Fruit fly (Drosophila melanogaster) whole organism, wandering third instar larva: Measurements from ENCODE around the gene CG45075.
A peak's percentile ranks its signal among the peaks of the same experiment; 100 is the strongest.

Experiments used
- Abd-B ChIP-seq: fragments of >200 bp; optimal IDR thresholded peaks from 2 replicates; lab custom pipeline; 2017; ENCODE audit warnings: missing biosample characterization, missing genetic modification characterization
- CG32264 ChIP-seq: fragments of 200-800 bp; sonication (Bioruptor generic); optimal IDR thresholded peaks from 2 replicates; lab custom pipeline; 2016; ENCODE audit warnings: missing biosample characterization, missing genetic modification characterization
- CG9705 ChIP-seq: fragments of 200-800 bp; sonication (Bioruptor generic); optimal IDR thresholded peaks from 2 replicates; lab custom pipeline; 2018; ENCODE audit warnings: missing biosample characterization, mild to moderate bottlenecking, missing genetic modification characterization
- CrebA ChIP-seq: fragments of 200-800 bp; sonication (Bioruptor generic); optimal IDR thresholded peaks from 2 replicates; lab custom pipeline; 2016; ENCODE audit warnings: missing biosample characterization, mild to moderate bottlenecking, missing genetic modification characterization, borderline replicate concordance
- Dfd ChIP-seq: fragments of >200 bp; optimal IDR thresholded peaks from 2 replicates; lab custom pipeline; 2017; ENCODE audit warnings: missing biosample characterization, missing genetic modification characterization
- Dif ChIP-seq: fragments of 200-275, 200-300 bp; sonication (Bioruptor generic); optimal IDR thresholded peaks from 2 replicates; lab custom pipeline; 2018; ENCODE audit warnings: missing biosample characterization, missing genetic modification characterization; ENCODE audit not compliant: partially characterized antibody
- GATAd ChIP-seq: sonication (Bioruptor generic); optimal IDR thresholded peaks from 2 replicates; lab custom pipeline; 2016; ENCODE audit warnings: missing biosample characterization, missing genetic modification characterization
- HLH106 ChIP-seq: fragments of 200-800 bp; optimal IDR thresholded peaks from 3 replicates; lab custom pipeline; 2019; ENCODE audit warnings: missing biosample characterization, mild to moderate bottlenecking, missing genetic modification characterization, moderate library complexity
- Hnf4 ChIP-seq: fragments of 200-800 bp; sonication (Bioruptor generic); optimal IDR thresholded peaks from 2 replicates; lab custom pipeline; 2016; ENCODE audit warnings: missing biosample characterization, mild to moderate bottlenecking, missing genetic modification characterization
- Hr78 ChIP-seq: fragments of >200 bp; optimal IDR thresholded peaks from 2 replicates; lab custom pipeline; 2017; ENCODE audit warnings: missing biosample characterization, missing genetic modification characterization
- Hr83 ChIP-seq: fragments of 200-300 bp; sonication (Bioruptor generic); optimal IDR thresholded peaks from 2 replicates; lab custom pipeline; 2016; ENCODE audit warnings: missing biosample characterization, mild to moderate bottlenecking, missing genetic modification characterization, moderate library complexity; ENCODE audit not compliant: poor library complexity, severe bottlenecking
- Jra ChIP-seq: sonication (Bioruptor generic); optimal IDR thresholded peaks from 2 replicates; lab custom pipeline; 2016; ENCODE audit warnings: missing biosample characterization, missing genetic modification characterization
- Mio ChIP-seq: sonication (Bioruptor generic); optimal IDR thresholded peaks from 2 replicates; lab custom pipeline; 2016; ENCODE audit warnings: missing biosample characterization, missing genetic modification characterization
- Myc ChIP-seq: fragments of >200 bp; optimal IDR thresholded peaks from 2 replicates; lab custom pipeline; 2017
- N ChIP-seq: fragments of >200 bp; optimal IDR thresholded peaks from 2 replicates; lab custom pipeline; 2018; ENCODE audit warnings: missing biosample characterization, missing external identifiers, missing genetic modification characterization
- OdsH ChIP-seq: fragments of 200-800 bp; sonication (Bioruptor generic); optimal IDR thresholded peaks from 2 replicates; lab custom pipeline; 2016; ENCODE audit warnings: missing biosample characterization, mild to moderate bottlenecking, missing genetic modification characterization
- Rel ChIP-seq, 2 experiments: fragments of 200-800 bp; sonication (Bioruptor generic) in 1 of 2; optimal IDR thresholded peaks; 2 replicates in 1 of 2; 3 replicates in 1 of 2; lab custom pipeline; 2016 to 2019; ENCODE audit warnings: mild to moderate bottlenecking in 2 of 2, missing biosample characterization in 2 of 2, missing genetic modification characterization in 2 of 2, moderate library complexity in 1 of 2
- Sp1 ChIP-seq: fragments of 200-800 bp; sonication (Bioruptor generic); optimal IDR thresholded peaks from 3 replicates; lab custom pipeline; 2019; ENCODE audit warnings: missing biosample characterization, mild to moderate bottlenecking, missing genetic modification characterization, moderate library complexity
- Vsx2 ChIP-seq: fragments of 200-300, 225-300 bp; sonication (Bioruptor generic); optimal IDR thresholded peaks from 2 replicates; lab custom pipeline; 2018; ENCODE audit warnings: missing biosample characterization, missing genetic modification characterization; ENCODE audit not compliant: partially characterized antibody
- br ChIP-seq: fragments of 200-800 bp; sonication (Bioruptor generic); optimal IDR thresholded peaks from 2 replicates; lab custom pipeline; 2016; ENCODE audit warnings: missing biosample characterization, missing genetic modification characterization
- brk ChIP-seq: fragments of 200-800 bp; sonication (Bioruptor generic); optimal IDR thresholded peaks from 2 replicates; lab custom pipeline; 2016; ENCODE audit warnings: missing biosample characterization, mild to moderate bottlenecking, missing genetic modification characterization
- dl ChIP-seq, 2 experiments: fragments of 175-275, 200-275 bp in 1 of 2; fragments of 200-275 bp in 1 of 2; sonication (Bioruptor generic); optimal IDR thresholded peaks; lab custom pipeline; 2018; ENCODE audit warnings: mild to moderate bottlenecking in 2 of 2, missing biosample characterization in 2 of 2, missing genetic modification characterization in 2 of 2, moderate library complexity in 2 of 2; ENCODE audit not compliant: partially characterized antibody in 2 of 2, insufficient read depth in 1 of 2
- dmrt93B ChIP-seq: fragments of 200-800 bp; sonication (Bioruptor generic); optimal IDR thresholded peaks from 2 replicates; lab custom pipeline; 2018; ENCODE audit warnings: missing biosample characterization, mild to moderate bottlenecking, missing genetic modification characterization
- dsf ChIP-seq: sonication (Bioruptor generic); optimal IDR thresholded peaks from 2 replicates; lab custom pipeline; 2016; ENCODE audit warnings: missing biosample characterization, missing genetic modification characterization, borderline replicate concordance
- ey ChIP-seq: fragments of 200-800 bp; sonication (Bioruptor generic); optimal IDR thresholded peaks from 2 replicates; lab custom pipeline; 2016; ENCODE audit warnings: missing biosample characterization, missing genetic modification characterization
- foxo ChIP-seq, 2 experiments: fragments of 200-800 bp; sonication (Bioruptor generic); optimal IDR thresholded peaks; 2 replicates in 1 of 2; 3 replicates in 1 of 2; lab custom pipeline; 2016 to 2017; ENCODE audit warnings: missing biosample characterization in 2 of 2, missing genetic modification characterization in 2 of 2
- fru ChIP-seq: fragments of 200-800 bp; sonication (Bioruptor generic); optimal IDR thresholded peaks from 3 replicates; lab custom pipeline; 2016; ENCODE audit warnings: missing biosample characterization, mild to moderate bottlenecking, missing genetic modification characterization
- h ChIP-seq: fragments of 200-800 bp; sonication (Bioruptor generic); optimal IDR thresholded peaks from 3 replicates; lab custom pipeline; 2016; ENCODE audit warnings: missing biosample characterization, mild to moderate bottlenecking, missing genetic modification characterization
- jim ChIP-seq: fragments of 175-275, 200-325 bp; sonication (Bioruptor generic); optimal IDR thresholded peaks from 2 replicates; lab custom pipeline; 2016; ENCODE audit warnings: missing biosample characterization, mild to moderate bottlenecking, missing genetic modification characterization
- lola ChIP-seq: fragments of >200 bp; optimal IDR thresholded peaks from 2 replicates; lab custom pipeline; 2017; ENCODE audit warnings: missing biosample characterization, missing genetic modification characterization
- pan ChIP-seq: fragments of >200 bp; optimal IDR thresholded peaks from 2 replicates; lab custom pipeline; 2017
- psq ChIP-seq: fragments of 200-800 bp; sonication (Bioruptor generic); optimal IDR thresholded peaks from 3 replicates; lab custom pipeline; 2017; ENCODE audit warnings: missing biosample characterization, mild to moderate bottlenecking, missing genetic modification characterization, moderate library complexity
- rgr ChIP-seq: fragments of 200-800 bp; sonication (Bioruptor generic); optimal IDR thresholded peaks from 3 replicates; lab custom pipeline; 2016; ENCODE audit warnings: missing biosample characterization, mild to moderate bottlenecking, missing genetic modification characterization
- sage ChIP-seq: fragments of 200-800 bp; sonication (Bioruptor generic); optimal IDR thresholded peaks from 2 replicates; lab custom pipeline; 2016; ENCODE audit warnings: missing biosample characterization, mild to moderate bottlenecking, missing genetic modification characterization
- sv ChIP-seq: fragments of 200-800 bp; sonication (Bioruptor generic); optimal IDR thresholded peaks from 3 replicates; lab custom pipeline; 2016; ENCODE audit warnings: missing biosample characterization, missing genetic modification characterization
- tai ChIP-seq: sonication (Bioruptor generic); optimal IDR thresholded peaks from 2 replicates; lab custom pipeline; 2016; ENCODE audit warnings: missing biosample characterization, missing genetic modification characterization
- usp ChIP-seq: fragments of >200 bp; optimal IDR thresholded peaks from 2 replicates; lab custom pipeline; 2017; ENCODE audit warnings: missing biosample characterization, missing genetic modification characterization
- woc ChIP-seq: sonication (Bioruptor generic); optimal IDR thresholded peaks from 2 replicates; lab custom pipeline; 2016; ENCODE audit warnings: missing biosample characterization, mild to moderate bottlenecking, missing genetic modification characterization

The CG45075 gene

DNA sequence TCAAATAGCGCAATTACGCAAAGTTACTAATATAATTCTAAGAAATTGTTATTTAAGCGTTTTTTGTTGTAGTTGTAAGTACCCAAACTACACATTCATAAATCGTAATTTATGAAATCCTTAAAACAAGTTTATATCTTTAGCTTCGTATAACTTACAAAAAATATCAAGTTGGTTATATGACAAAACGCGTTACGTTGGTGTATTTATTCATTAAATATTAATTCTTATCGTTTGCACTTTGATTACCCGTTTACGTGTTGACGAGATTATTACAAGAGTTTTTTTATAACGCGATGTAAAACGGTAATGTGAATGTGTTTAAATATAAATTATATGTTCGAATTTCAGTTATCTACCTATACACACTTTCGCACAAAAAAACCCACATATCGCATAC lies 13.6 kb upstream of the CG45075 start:
- TF ChIP-seq Rel (GFP tag; optimal IDR thresholded peaks at IDR 0.05; lab: Kevin White, UChicago) (no peak), Rel (tag; optimal IDR thresholded peaks at IDR 0.05; lab: Kevin White, UChicago) (no peak)

DNA sequence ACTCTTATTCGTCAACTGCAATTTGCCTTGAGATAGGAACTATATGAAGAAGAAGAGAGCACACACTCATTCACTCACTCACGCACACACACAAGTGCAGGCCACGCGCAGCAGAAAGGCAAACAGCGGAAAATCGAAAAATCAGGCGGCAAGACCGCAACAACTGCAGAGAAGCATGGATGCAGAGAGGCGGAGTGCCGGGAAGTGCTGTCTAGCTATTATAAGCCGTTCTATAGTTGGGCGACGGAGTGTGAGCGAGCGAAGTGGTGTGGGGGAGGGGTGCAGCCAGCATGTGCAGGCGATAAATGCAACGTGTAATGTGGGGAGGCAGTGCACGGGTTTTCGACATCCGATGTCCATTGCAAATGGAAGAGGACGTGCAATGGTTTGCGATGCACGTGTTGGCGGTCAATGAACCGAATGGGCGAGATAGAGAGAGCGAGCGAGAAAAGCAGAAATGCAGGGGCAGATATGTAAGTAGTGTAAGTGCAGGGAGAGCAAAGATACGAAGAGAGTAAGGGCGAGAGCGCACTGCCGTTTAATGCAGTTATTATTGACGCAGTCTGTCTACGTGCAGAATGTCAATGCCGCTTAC lies 12.4 kb upstream of the CG45075 start:
- TF ChIP-seq sv (GFP tag; lab: Kevin White, UChicago): no peak
- no peak for TF ChIP-seq Abd-B (GFP tag; lab: Kevin White, UChicago)
- TF ChIP-seq HLH106 (tag; lab: Kevin White, UChicago): no peak
- no peak for TF ChIP-seq Rel (GFP tag; optimal IDR thresholded peaks at IDR 0.05; lab: Kevin White, UChicago)
- TF ChIP-seq Rel (tag; optimal IDR thresholded peaks at IDR 0.05; lab: Kevin White, UChicago): peak; percentile 17
- peak; percentile 30 for TF ChIP-seq Dif (GFP tag; lab: Kevin White, UChicago)
- no peak for TF ChIP-seq usp (GFP tag; lab: Kevin White, UChicago)
- TF ChIP-seq N: no peak
- no peak for TF ChIP-seq Jra (GFP tag; lab: Kevin White, UChicago)
- TF ChIP-seq Dfd (GFP tag; lab: Kevin White, UChicago): no peak
- peak; percentile 0 to 19 for TF ChIP-seq dl (GFP tag; optimal IDR thresholded peaks at IDR 0.05; lab: Kevin White, UChicago; ENCODE audit: insufficient read depth in 1 of 2, partially characterized antibody in 2 of 2)
- TF ChIP-seq sage (GFP tag; lab: Kevin White, UChicago): no peak
- TF ChIP-seq dmrt93B (GFP tag; lab: Kevin White, UChicago): no peak
- no peak for TF ChIP-seq Myc (lab: Kevin White, UChicago)
- no peak for TF ChIP-seq lola (GFP tag; lab: Kevin White, UChicago)
- TF ChIP-seq GATAd (GFP tag; lab: Kevin White, UChicago): no peak
- TF ChIP-seq ey: no peak
- no peak for TF ChIP-seq rgr
- TF ChIP-seq dsf (GFP tag; lab: Kevin White, UChicago): no peak
- no peak for TF ChIP-seq Hr78 (GFP tag; lab: Kevin White, UChicago)
- TF ChIP-seq Hnf4 (GFP tag; lab: Kevin White, UChicago): no peak
- TF ChIP-seq CG9705 (GFP tag; lab: Kevin White, UChicago): no peak
- TF ChIP-seq CG32264 (GFP tag; lab: Kevin White, UChicago): no peak
- no peak for TF ChIP-seq Hr83 (GFP tag; lab: Kevin White, UChicago)
- no peak for TF ChIP-seq foxo (GFP tag; optimal IDR thresholded peaks at IDR 0.05; lab: Kevin White, UChicago)
- no peak for TF ChIP-seq br
- TF ChIP-seq psq: peak; percentile 57
- TF ChIP-seq tai (GFP tag; lab: Kevin White, UChicago): peak; percentile 95
- no peak for TF ChIP-seq pan (lab: Kevin White, UChicago)
- TF ChIP-seq Vsx2 (GFP tag; lab: Kevin White, UChicago): no peak
- no peak for TF ChIP-seq woc
- no peak for TF ChIP-seq OdsH (GFP tag; lab: Kevin White, UChicago)
- no peak for TF ChIP-seq fru (GFP tag; lab: Kevin White, UChicago)
- TF ChIP-seq CrebA: no peak
- TF ChIP-seq jim (GFP tag; lab: Kevin White, UChicago): no peak
- TF ChIP-seq Mio (GFP tag; lab: Kevin White, UChicago): no peak
- peak; percentile 23 for TF ChIP-seq Sp1 (GFP tag; lab: Kevin White, UChicago)
- peak; percentile 31 for TF ChIP-seq h (GFP tag; lab: Kevin White, UChicago)
- no peak for TF ChIP-seq brk (GFP tag; lab: Kevin White, UChicago)

DNA sequence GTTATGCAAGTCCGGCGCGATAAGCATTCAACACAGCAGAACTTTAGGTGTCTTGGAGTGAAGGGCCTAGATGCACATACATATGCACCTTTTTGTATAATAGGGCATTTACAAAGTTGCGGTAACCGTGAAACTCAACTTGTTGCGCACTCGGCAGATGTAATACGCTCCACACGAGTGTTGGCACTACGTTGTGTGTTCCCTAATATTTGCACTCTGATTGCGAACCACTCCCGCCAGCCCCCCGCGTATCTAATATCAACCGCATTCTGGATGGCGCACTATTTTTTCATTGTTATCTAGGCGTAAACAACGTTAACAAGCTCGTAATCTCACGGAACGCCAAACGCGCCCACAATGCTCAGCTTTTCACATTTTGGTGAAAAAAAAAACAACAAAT lies 10.9 kb upstream of the CG45075 start:
- TF ChIP-seq CG32264 (GFP tag; lab: Kevin White, UChicago) (no peak), Rel (GFP tag; optimal IDR thresholded peaks at IDR 0.05; lab: Kevin White, UChicago) (no peak), Rel (tag; optimal IDR thresholded peaks at IDR 0.05; lab: Kevin White, UChicago) (peak; percentile 11)
